Worm (Caenorhabditis elegans) whole organism, L3 larva: ENCODE data around the gene msra-1.
A peak's percentile ranks its signal among the peaks of the same experiment; 100 is the strongest.

Experiments
- ZK546.5 ChIP-seq: sonication (generic microtip); optimal IDR thresholded peaks from 2 replicates; lab custom pipeline; 2017; ENCODE audit warnings: missing biosample characterization, missing genetic modification characterization
- aly-2 ChIP-seq: fragments of 150-350 bp; optimal IDR thresholded peaks from 2 replicates; lab custom pipeline; 2014; ENCODE audit warnings: missing biosample characterization, missing genetic modification characterization
- ama-1 ChIP-seq: fragments of 150-350 bp; optimal IDR thresholded peaks from 2 replicates; lab custom pipeline; 2018
- ceh-16 ChIP-seq: sonication (generic microtip); optimal IDR thresholded peaks from 2 replicates; lab custom pipeline; 2017; ENCODE audit warnings: missing biosample characterization, missing genetic modification characterization
- ceh-28 ChIP-seq: fragments of 150-350 bp; optimal IDR thresholded peaks from 2 replicates; lab custom pipeline; 2014; ENCODE audit warnings: missing biosample characterization, missing genetic modification reagents, missing genetic modification characterization
- ceh-82 ChIP-seq: fragments of 150-350 bp; optimal IDR thresholded peaks from 2 replicates; lab custom pipeline; 2014; ENCODE audit warnings: missing biosample characterization, missing genetic modification characterization
- ceh-9 ChIP-seq: sonication (generic microtip); optimal IDR thresholded peaks from 2 replicates; lab custom pipeline; 2018; ENCODE audit warnings: missing biosample characterization, missing genetic modification characterization
- daf-12 ChIP-seq: fragments of 150-350 bp; optimal IDR thresholded peaks from 2 replicates; lab custom pipeline; 2014; ENCODE audit warnings: missing biosample characterization, missing genetic modification reagents, missing genetic modification characterization
- elt-1 ChIP-seq: fragments of 150-350 bp; optimal IDR thresholded peaks from 2 replicates; lab custom pipeline; 2014; ENCODE audit warnings: missing biosample characterization, missing genetic modification characterization
- elt-2 ChIP-seq: sonication (generic microtip); optimal IDR thresholded peaks from 2 replicates; lab custom pipeline; 2016; ENCODE audit warnings: missing genetic modification reagents, mild to moderate bottlenecking, missing genetic modification characterization, missing compliant biosample characterization
- elt-3 ChIP-seq, 3 experiments: fragments of 150-350 bp in 1 of 3; sonication (generic microtip) in 2 of 3; optimal IDR thresholded peaks; 2 replicates in 2 of 3; 4 replicates in 1 of 3; lab custom pipeline; 2014 to 2017; ENCODE audit warnings: missing biosample characterization in 3 of 3, missing genetic modification characterization in 3 of 3
- fkh-10 ChIP-seq: sonication (generic microtip); optimal IDR thresholded peaks from 2 replicates; lab custom pipeline; 2017; ENCODE audit warnings: missing biosample characterization, missing genetic modification reagents, missing genetic modification characterization
- fkh-2 ChIP-seq: fragments of 150-350 bp; optimal IDR thresholded peaks from 2 replicates; lab custom pipeline; 2014; ENCODE audit warnings: missing biosample characterization, missing genetic modification reagents, missing genetic modification characterization
- fos-1 ChIP-seq: fragments of 150-350 bp; optimal IDR thresholded peaks from 2 replicates; lab custom pipeline; 2014; ENCODE audit warnings: missing biosample characterization, missing genetic modification characterization
- hmg-11 ChIP-seq: sonication (generic microtip); optimal IDR thresholded peaks from 2 replicates; lab custom pipeline; 2016; ENCODE audit warnings: missing genetic modification characterization, missing compliant biosample characterization
- lin-15B ChIP-seq: fragments of 150-350 bp; optimal IDR thresholded peaks from 2 replicates; lab custom pipeline; 2014; ENCODE audit warnings: missing biosample characterization, missing genetic modification characterization
- mdl-1 ChIP-seq: fragments of 150-350 bp; optimal IDR thresholded peaks from 2 replicates; lab custom pipeline; 2014; ENCODE audit warnings: missing biosample characterization, missing genetic modification characterization
- nfya-1 ChIP-seq: sonication (generic microtip); optimal IDR thresholded peaks from 2 replicates; lab custom pipeline; 2017; ENCODE audit warnings: missing genetic modification characterization, mild to moderate bottlenecking, missing compliant biosample characterization, antibody characterized with exemption, moderate library complexity; ENCODE audit not compliant: insufficient read depth
- nhr-12 ChIP-seq: fragments of 150-350 bp; optimal IDR thresholded peaks from 2 replicates; lab custom pipeline; 2014; ENCODE audit warnings: missing biosample characterization, missing genetic modification characterization
- nhr-23 ChIP-seq: fragments of 150-350 bp; optimal IDR thresholded peaks from 2 replicates; lab custom pipeline; 2014; ENCODE audit warnings: missing biosample characterization, missing genetic modification reagents, missing genetic modification characterization
- nhr-237 ChIP-seq: fragments of 150-350 bp; optimal IDR thresholded peaks from 2 replicates; lab custom pipeline; 2014; ENCODE audit warnings: missing biosample characterization, missing genetic modification characterization
- nhr-25 ChIP-seq: sonication (generic microtip); optimal IDR thresholded peaks from 2 replicates; lab custom pipeline; 2017; ENCODE audit warnings: missing biosample characterization, missing genetic modification characterization
- nhr-28 ChIP-seq: fragments of 150-350 bp; optimal IDR thresholded peaks from 2 replicates; lab custom pipeline; 2014; ENCODE audit warnings: missing biosample characterization, missing genetic modification characterization
- nhr-43 ChIP-seq: sonication (generic microtip); optimal IDR thresholded peaks from 2 replicates; lab custom pipeline; 2016; ENCODE audit warnings: mild to moderate bottlenecking, missing genetic modification characterization, missing compliant biosample characterization; ENCODE audit not compliant: poor library complexity, severe bottlenecking
- nhr-67 ChIP-seq: fragments of 150-350 bp; optimal IDR thresholded peaks from 2 replicates; lab custom pipeline; 2014; ENCODE audit warnings: missing biosample characterization, missing genetic modification characterization
- nhr-76 ChIP-seq: fragments of 150-350 bp; sonication (generic microtip); optimal IDR thresholded peaks from 5 replicates; lab custom pipeline; 2014; ENCODE audit warnings: missing biosample characterization, missing genetic modification characterization
- pha-4 ChIP-seq: fragments of 150-350 bp; optimal IDR thresholded peaks from 2 replicates; lab custom pipeline; 2014; ENCODE audit warnings: missing biosample characterization, missing genetic modification reagents, missing genetic modification characterization
- pqm-1 ChIP-seq: fragments of 150-350 bp; optimal IDR thresholded peaks from 2 replicates; lab custom pipeline; 2017; ENCODE audit warnings: missing biosample characterization, missing genetic modification characterization, inconsistent platforms
- skn-1 ChIP-seq: fragments of 150-350 bp; optimal IDR thresholded peaks from 2 replicates; lab custom pipeline; 2014; ENCODE audit warnings: missing biosample characterization, missing genetic modification characterization
- snpc-4 ChIP-seq: fragments of 150-350 bp; optimal IDR thresholded peaks from 2 replicates; lab custom pipeline; 2014; ENCODE audit warnings: missing biosample characterization, missing genetic modification characterization
- tbx-2 ChIP-seq: sonication (generic microtip); optimal IDR thresholded peaks from 2 replicates; lab custom pipeline; 2016; ENCODE audit warnings: mild to moderate bottlenecking, missing genetic modification characterization, missing compliant biosample characterization
- unc-39 ChIP-seq: sonication (generic microtip); optimal IDR thresholded peaks from 4 replicates; lab custom pipeline; 2017; ENCODE audit warnings: missing biosample characterization, missing genetic modification characterization
- zag-1 ChIP-seq: fragments of 150-350 bp; optimal IDR thresholded peaks from 2 replicates; lab custom pipeline; 2014; ENCODE audit warnings: missing biosample characterization, missing genetic modification characterization
- ztf-4 ChIP-seq: fragments of 150-350 bp; optimal IDR thresholded peaks from 2 replicates; lab custom pipeline; 2014; ENCODE audit warnings: missing biosample characterization, missing genetic modification characterization

msra-1 gene

DNA sequence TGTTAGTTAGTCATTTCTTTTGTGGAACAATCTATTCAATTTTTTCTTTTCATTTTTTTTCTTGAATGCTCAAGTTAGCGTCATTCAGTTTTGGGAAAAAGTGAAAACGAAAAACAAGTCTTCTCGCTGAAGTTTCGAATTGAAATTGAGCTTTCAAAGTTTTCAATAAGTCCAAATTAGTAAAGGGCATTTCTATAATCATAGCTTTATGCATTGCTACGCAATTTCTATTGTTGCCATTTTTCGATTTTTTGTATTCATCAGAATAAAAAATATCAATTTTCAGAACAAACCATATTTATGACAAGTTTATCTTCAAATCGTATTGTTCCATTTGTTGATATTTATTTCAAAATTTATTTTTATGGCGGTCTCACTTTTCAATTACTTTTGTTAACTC is 44.4 kb upstream of the msra-1 start, which contains the start of gene srd-55:
srd-55 (plus strand) TSS at position 301 of the 400 bp plus-strand sequence.
- no peak for TF ChIP-seq skn-1 (tag; lab: Kevin White, UChicago)
- TF ChIP-seq ama-1: no peak
- TF ChIP-seq ztf-4: no peak
- TF ChIP-seq zag-1 (tag; lab: Kevin White, UChicago): no peak
- TF ChIP-seq lin-15B (tag; lab: Kevin White, UChicago): no peak
- TF ChIP-seq daf-12 (tag; lab: Kevin White, UChicago): no peak
- TF ChIP-seq unc-39 (tag; lab: Kevin White, UChicago): no peak
- TF ChIP-seq nhr-237: no peak
- no peak for TF ChIP-seq pqm-1 (tag; lab: Kevin White, UChicago)
- no peak for TF ChIP-seq pha-4 (tag; lab: Kevin White, UChicago)
- TF ChIP-seq aly-2 (tag; lab: Kevin White, UChicago): no peak
- TF ChIP-seq elt-2: no peak

- TF ChIP-seq nhr-67 (tag; lab: Kevin White, UChicago) (no peak), ztf-4 (no peak), nhr-76 (tag; lab: Kevin White, UChicago) (no peak), ceh-82 (tag; lab: Kevin White, UChicago) (no peak), fos-1 (tag; lab: Kevin White, UChicago) (no peak), fkh-10 (no peak), mdl-1 (no peak), hmg-11 (tag; lab: Kevin White, UChicago) (no peak), zag-1 (tag; lab: Kevin White, UChicago) (no peak), ceh-9 (tag; lab: Kevin White, UChicago) (no peak), ZK546.5 (tag; lab: Kevin White, UChicago) (no peak), unc-39 (tag; lab: Kevin White, UChicago) (no peak), ama-1 (no peak), skn-1 (tag; lab: Kevin White, UChicago) (no peak), ceh-16 (tag; lab: Kevin White, UChicago) (no peak), lin-15B (tag; lab: Kevin White, UChicago) (no peak), nhr-43 (tag; lab: Kevin White, UChicago) (no peak)
Measured at ce11 chrII:7406438-7406837, 42.6 kb upstream of the msra-1 start.

DNA sequence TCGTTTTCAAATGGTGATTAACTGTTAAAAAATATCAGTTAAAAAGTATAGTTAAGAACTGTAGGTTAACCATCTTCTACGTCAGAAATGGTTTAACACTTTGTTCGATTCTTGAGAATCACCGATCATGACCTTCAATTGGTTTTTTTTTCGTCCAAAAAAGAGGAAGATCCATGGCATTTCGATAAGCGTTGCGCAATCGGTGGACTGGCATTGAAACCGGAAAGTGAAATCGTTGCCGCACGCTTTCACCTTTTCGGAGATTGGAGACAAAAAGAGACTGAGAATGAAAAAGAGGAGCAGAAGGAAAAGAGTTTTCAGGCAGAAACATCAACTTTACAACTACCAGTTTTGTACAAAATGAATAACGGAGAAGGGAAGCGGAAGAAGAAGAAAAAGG is 41.4 kb upstream of the msra-1 start:
- no peak for TF ChIP-seq elt-1 (tag; lab: Kevin White, UChicago)
- no peak for TF ChIP-seq tbx-2
- TF ChIP-seq nhr-12 (tag; lab: Kevin White, UChicago): no peak
- peak in 2 of 3 experiments; percentile 81 to 91 for TF ChIP-seq elt-3 (tag; optimal IDR thresholded peaks at IDR 0.05; lab: Kevin White, UChicago)
- peak; percentile 94 for TF ChIP-seq nhr-25
- TF ChIP-seq nhr-23 (tag; lab: Kevin White, UChicago): peak; percentile 45

DNA sequence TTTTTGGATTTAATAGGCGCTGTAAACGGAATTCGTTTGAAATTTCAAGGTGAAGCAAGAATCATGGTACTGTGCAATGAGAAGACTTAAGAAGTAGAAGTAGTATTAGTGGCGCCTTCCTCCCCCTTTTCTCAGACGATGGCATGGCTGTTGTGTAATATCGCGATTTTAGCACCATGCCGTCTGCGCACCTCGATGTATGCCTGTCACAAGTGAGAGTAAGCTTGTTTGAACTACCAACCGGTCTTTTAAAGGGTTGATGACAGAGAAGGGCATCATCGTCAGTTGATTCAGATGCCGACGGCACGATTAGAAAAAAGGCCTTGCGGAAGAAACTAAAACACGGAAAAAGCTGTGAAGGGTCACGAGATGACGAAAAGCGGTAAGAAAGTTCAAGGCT is 40.2 kb upstream of the msra-1 start:
- no peak for TF ChIP-seq ZK546.5 (tag; lab: Kevin White, UChicago)
- TF ChIP-seq nfya-1: peak; percentile 35
- peak; percentile 56 for TF ChIP-seq elt-1 (tag; lab: Kevin White, UChicago)
- peak; percentile 19 for TF ChIP-seq nhr-43 (tag; lab: Kevin White, UChicago)
- no peak for TF ChIP-seq zag-1 (tag; lab: Kevin White, UChicago)
- TF ChIP-seq nhr-25: peak; percentile 99
- TF ChIP-seq fkh-2 (tag; lab: Kevin White, UChicago): no peak

ce11 chrII:7402625-7403024 is 38.8 kb upstream of the msra-1 start, which contains the start of gene nas-7:
nas-7 (minus strand) TSS chrII:7402725.
- TF ChIP-seq ceh-82 (tag; lab: Kevin White, UChicago) (no peak), unc-39 (tag; lab: Kevin White, UChicago) (no peak), fkh-10 (no peak), daf-12 (tag; lab: Kevin White, UChicago) (no peak), snpc-4 (tag; lab: Kevin White, UChicago) (no peak), hmg-11 (tag; lab: Kevin White, UChicago) (no peak), ama-1 (no peak), ceh-28 (tag; lab: Kevin White, UChicago) (no peak), pha-4 (tag; lab: Kevin White, UChicago) (no peak), skn-1 (tag; lab: Kevin White, UChicago) (no peak), ZK546.5 (tag; lab: Kevin White, UChicago) (no peak), nhr-67 (tag; lab: Kevin White, UChicago) (no peak), nhr-28 (tag; lab: Kevin White, UChicago) (no peak)
- TF ChIP-seq, all 47 proteins: peak for 0
